Worm (Caenorhabditis elegans): Measurements from ENCODE around the gene flr-1.
A peak's percentile ranks its signal among the peaks of the same experiment; 100 is the strongest.

The flr-1 gene

DNA sequence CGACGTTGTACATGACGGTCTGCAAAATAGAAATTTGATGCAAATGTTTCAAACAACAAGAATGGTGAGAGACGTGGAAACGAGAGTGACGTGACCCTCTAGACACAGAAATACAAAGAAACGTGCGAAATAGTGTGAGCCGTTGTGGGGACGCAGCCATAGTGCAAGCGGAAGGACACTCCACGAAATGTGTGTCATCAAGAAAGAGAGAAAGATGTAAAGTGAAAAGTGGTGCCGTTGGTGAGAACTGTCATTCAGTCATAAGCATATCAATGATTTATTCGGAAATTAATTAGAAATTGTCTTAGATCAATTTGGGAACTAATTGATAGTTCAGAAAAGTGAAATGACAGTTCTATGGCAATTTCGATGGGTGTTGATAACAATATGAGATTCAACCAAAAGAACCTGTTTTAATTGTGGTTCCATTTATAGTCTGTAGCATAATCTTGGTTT, 36.4 kb downstream of the flr-1 start, which contains the start of gene C29F7.3 (continued):
- TF ChIP-seq lin-40 (tag; optimal IDR thresholded peaks at IDR 0.05) (peak; percentile 78), mes-4 (tag; optimal IDR thresholded peaks at IDR 0.05) (no peak), hmg-1.2 (GFP tag; IDR thresholded peaks at IDR 0.05) (peak; percentile 58; the same call in 1 of the 2 replicates), snpc-1.3 (tag; optimal IDR thresholded peaks at IDR 0.05; ENCODE audit: insufficient read depth) (no peak), F37B4.10 (GFP tag; IDR thresholded peaks at IDR 0.05) (no peak), zfh-2 (GFP tag; conservative IDR thresholded peaks at IDR 0.05) (no peak), F49E8.2 (tag; optimal IDR thresholded peaks at IDR 0.05; ENCODE audit: insufficient read depth) (no peak), K12H6.12 (tag; optimal IDR thresholded peaks at IDR 0.05) (no peak), nhr-179 (tag; optimal IDR thresholded peaks at IDR 0.05) (no peak), C06A6.2 (GFP tag; conservative IDR thresholded peaks at IDR 0.05) (no peak), lin-54 (GFP tag; optimal IDR thresholded peaks at IDR 0.05) (no peak), madf-10 (tag; optimal IDR thresholded peaks at IDR 0.05) (peak; percentile 49), cebp-2 (GFP tag; IDR thresholded peaks at IDR 0.05) (no peak), ama-1 (optimal IDR thresholded peaks at IDR 0.05) (no peak), ama-1 (GFP tag; optimal IDR thresholded peaks at IDR 0.05) (no peak), tlf-1 (GFP tag; optimal IDR thresholded peaks at IDR 0.05) (no peak), let-607 (tag; optimal IDR thresholded peaks at IDR 0.05) (peak; percentile 84 to 92), hsf-1 (GFP tag; IDR thresholded peaks at IDR 0.05) (no peak), repo-1 (tag; optimal IDR thresholded peaks at IDR 0.05) (no peak), T26A5.8 (tag; optimal IDR thresholded peaks at IDR 0.05) (no peak), hrde-1 (tag; optimal IDR thresholded peaks at IDR 0.05; ENCODE audit: borderline replicate concordance) (no peak), nhr-90 (tag; optimal IDR thresholded peaks at IDR 0.05) (no peak), die-1 (tag; optimal IDR thresholded peaks at IDR 0.05) (no peak), K11D2.4 (GFP tag; IDR thresholded peaks at IDR 0.05) (no peak), madf-3 (GFP tag; IDR thresholded peaks at IDR 0.05) (no peak), pbrm-1 (GFP tag; IDR thresholded peaks at IDR 0.05) (no peak)

DNA sequence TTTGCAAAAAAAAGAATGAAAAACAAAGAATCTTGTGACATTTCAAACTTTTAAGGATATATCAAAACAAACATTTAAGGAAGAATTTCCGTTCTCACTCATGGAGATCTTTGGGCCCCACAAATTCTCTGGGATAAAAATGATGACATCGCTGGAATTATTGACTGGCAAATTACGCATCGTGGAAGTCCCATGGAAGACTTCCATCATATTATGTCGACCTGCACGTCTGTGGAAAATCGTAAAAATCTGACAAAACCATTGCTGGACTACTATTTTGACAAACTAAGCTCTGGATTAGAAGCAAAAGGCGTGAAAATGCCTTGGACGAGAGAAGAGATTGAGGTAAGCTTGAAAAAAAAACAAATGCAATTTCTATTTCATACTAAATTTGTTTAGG, 38.9 kb downstream of the flr-1 start:
- TF ChIP-seq madf-8 (GFP tag; conservative IDR thresholded peaks at IDR 0.05) = no peak
- no peak for TF ChIP-seq ztf-18 (tag; optimal IDR thresholded peaks at IDR 0.05)
- TF ChIP-seq F23B12.7 (tag; optimal IDR thresholded peaks at IDR 0.05; ENCODE audit: insufficient read depth) = no peak
- TF ChIP-seq pbrm-1 (GFP tag; IDR thresholded peaks at IDR 0.05) = no peak
- TF ChIP-seq tbp1 (GFP tag; optimal IDR thresholded peaks at IDR 0.05) = no peak
- no peak for TF ChIP-seq nhr-80 (tag; optimal IDR thresholded peaks at IDR 0.05)
- TF ChIP-seq snpc-1.1 (tag; optimal IDR thresholded peaks at IDR 0.05; ENCODE audit: insufficient read depth) = no peak
- TF ChIP-seq B0261.1 (tag; optimal IDR thresholded peaks at IDR 0.05) = no peak
- no peak for TF ChIP-seq ets-4 (GFP tag; optimal IDR thresholded peaks at IDR 0.05)
- no peak for TF ChIP-seq attf-6 (GFP tag; IDR thresholded peaks at IDR 0.05)
- no peak for TF ChIP-seq D2030.7 (GFP tag; IDR thresholded peaks at IDR 0.05)

DNA sequence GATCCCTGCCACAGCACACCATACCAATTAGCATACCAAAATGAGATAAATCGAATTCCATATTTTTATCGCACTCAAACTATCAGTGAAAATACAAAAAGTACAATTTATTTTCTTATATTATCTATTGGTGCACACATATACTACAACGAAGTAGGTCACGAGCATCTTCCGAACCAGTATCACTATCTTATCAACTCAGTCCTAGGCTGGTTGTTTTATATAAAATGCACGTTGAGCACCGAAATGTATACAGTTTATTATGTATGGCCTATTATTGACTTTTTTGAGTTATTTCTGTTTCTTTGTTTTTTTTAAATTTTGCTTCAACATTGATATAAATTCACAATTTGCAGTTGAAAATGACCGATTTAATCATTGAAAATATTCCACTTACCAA, 40.6 kb downstream of the flr-1 start, which contains the start of gene C29F7.2:
Gene C29F7.2, plus strand, starts transcription at position 357 of the 400 bp plus-strand sequence.
- no peak for TF ChIP-seq xnd-1 (tag; optimal IDR thresholded peaks at IDR 0.05)
- TF ChIP-seq repo-1 (tag; optimal IDR thresholded peaks at IDR 0.05) = no peak
- TF ChIP-seq tbp1 (GFP tag; optimal IDR thresholded peaks at IDR 0.05) = peak; percentile 31
- peak; percentile 44 for TF ChIP-seq nhr-80 (tag; optimal IDR thresholded peaks at IDR 0.05)

Data from whole organism, young adult.